Worm (Caenorhabditis elegans): Measurements from ENCODE around the gene lgc-17.

Gene lgc-17

ce11 chrX:12104630-12105029, 16.8 kb upstream of the lgc-17 start, which contains the start of gene col-181:
col-181 (plus strand) TSS chrX:12104930.
- TF ChIP-seq snpc-4 (tag; optimal IDR thresholded peaks at IDR 0.05) (no peak), ceh-43 (GFP tag; optimal IDR thresholded peaks at IDR 0.05) (no peak), lin-32 (GFP tag; optimal IDR thresholded peaks at IDR 0.05) (no peak), ceh-39 (tag; optimal IDR thresholded peaks at IDR 0.05) (no peak), hlh-1 (tag; optimal IDR thresholded peaks at IDR 0.05) (no peak), nhr-2 (tag; optimal IDR thresholded peaks at IDR 0.05) (no peak), cnd-1 (tag; optimal IDR thresholded peaks at IDR 0.05) (no peak), nhr-237 (tag; optimal IDR thresholded peaks at IDR 0.05) (no peak), unc-62 (GFP tag; optimal IDR thresholded peaks at IDR 0.05) (no peak), sem-2 (GFP tag; optimal IDR thresholded peaks at IDR 0.05) (no peak), unc-39 (tag; optimal IDR thresholded peaks at IDR 0.05) (no peak), drap-1 (GFP tag; optimal IDR thresholded peaks at IDR 0.05) (no peak), lsy-2 (tag; optimal IDR thresholded peaks at IDR 0.05) (no peak)

ce11 chrX:12105458-12105857, 15.9 kb upstream of the lgc-17 start:
- TF ChIP-seq ztf-11 (tag; optimal IDR thresholded peaks at IDR 0.05): no peak
- no peak for TF ChIP-seq nhr-237 (tag; optimal IDR thresholded peaks at IDR 0.05)
- no peak for TF ChIP-seq mab-5 (tag; optimal IDR thresholded peaks at IDR 0.05)
- TF ChIP-seq mls-2 (tag; optimal IDR thresholded peaks at IDR 0.05): no peak
- TF ChIP-seq tbx-8 (GFP tag; optimal IDR thresholded peaks at IDR 0.05): no peak
- TF ChIP-seq ham-2 (GFP tag; optimal IDR thresholded peaks at IDR 0.05): no peak
- TF ChIP-seq unc-62 (GFP tag; optimal IDR thresholded peaks at IDR 0.05): no peak
- TF ChIP-seq sptf-1 (tag; optimal IDR thresholded peaks at IDR 0.05): no peak
- TF ChIP-seq drap-1 (GFP tag; optimal IDR thresholded peaks at IDR 0.05): no peak
- TF ChIP-seq blmp-1 (tag; optimal IDR thresholded peaks at IDR 0.05): no peak
- TF ChIP-seq ces-1 (GFP tag; optimal IDR thresholded peaks at IDR 0.05): no peak
- TF ChIP-seq bed-3 (GFP tag; optimal IDR thresholded peaks at IDR 0.05): no peak
- no peak for TF ChIP-seq nhr-28 (tag; optimal IDR thresholded peaks at IDR 0.05)
- no peak for TF ChIP-seq zip-8 (tag; optimal IDR thresholded peaks at IDR 0.05)
- TF ChIP-seq unc-120 (tag; optimal IDR thresholded peaks at IDR 0.05; ENCODE audit: poor library complexity, severe bottlenecking): no peak
- TF ChIP-seq lin-13 (tag; optimal IDR thresholded peaks at IDR 0.05): no peak
- no peak for TF ChIP-seq mep-1 (tag; optimal IDR thresholded peaks at IDR 0.05)
- TF ChIP-seq pha-4 (tag; optimal IDR thresholded peaks at IDR 0.05): no peak
- TF ChIP-seq elt-3 (tag; optimal IDR thresholded peaks at IDR 0.05): no peak
- no peak for TF ChIP-seq nhr-12 (tag; optimal IDR thresholded peaks at IDR 0.05)

ce11 chrX:12106004-12106403, 15.4 kb upstream of the lgc-17 start:
- TF ChIP-seq ceh-39 (tag; optimal IDR thresholded peaks at IDR 0.05): no peak
- peak; percentile 96 for TF ChIP-seq M03D4.4 (tag; optimal IDR thresholded peaks at IDR 0.05)
- peak; percentile 98 for TF ChIP-seq ceh-83 (GFP tag; optimal IDR thresholded peaks at IDR 0.05)
- TF ChIP-seq nhr-2 (tag; optimal IDR thresholded peaks at IDR 0.05): no peak
- peak; percentile 98 for TF ChIP-seq cnd-1 (tag; optimal IDR thresholded peaks at IDR 0.05)
- TF ChIP-seq unc-120 (tag; optimal IDR thresholded peaks at IDR 0.05; ENCODE audit: poor library complexity, severe bottlenecking): peak; percentile 98
- peak; percentile 97 for TF ChIP-seq ham-2 (GFP tag; optimal IDR thresholded peaks at IDR 0.05)
- TF ChIP-seq elt-3 (tag; optimal IDR thresholded peaks at IDR 0.05): peak; percentile 3
- peak; percentile 94 for TF ChIP-seq ceh-43 (GFP tag; optimal IDR thresholded peaks at IDR 0.05)
- no peak for TF ChIP-seq zip-8 (tag; optimal IDR thresholded peaks at IDR 0.05)
- no peak for TF ChIP-seq blmp-1 (tag; optimal IDR thresholded peaks at IDR 0.05)
- peak; percentile 31 for TF ChIP-seq lsy-2 (tag; optimal IDR thresholded peaks at IDR 0.05)
- TF ChIP-seq unc-62 (GFP tag; optimal IDR thresholded peaks at IDR 0.05): peak; percentile 71
- no peak for TF ChIP-seq elt-1 (tag; optimal IDR thresholded peaks at IDR 0.05; ENCODE audit: borderline replicate concordance, insufficient read depth)
- peak; percentile 46 for TF ChIP-seq unc-39 (tag; optimal IDR thresholded peaks at IDR 0.05)
- TF ChIP-seq flh-1 (GFP tag; optimal IDR thresholded peaks at IDR 0.05): peak; percentile 91
- no peak for TF ChIP-seq mab-5 (tag; optimal IDR thresholded peaks at IDR 0.05)
- TF ChIP-seq lin-13 (tag; optimal IDR thresholded peaks at IDR 0.05): peak; percentile 42
- peak; percentile 60 for TF ChIP-seq nhr-237 (tag; optimal IDR thresholded peaks at IDR 0.05)
- peak; percentile 96 for TF ChIP-seq lin-32 (GFP tag; optimal IDR thresholded peaks at IDR 0.05)
- TF ChIP-seq drap-1 (GFP tag; optimal IDR thresholded peaks at IDR 0.05): peak; percentile 98
- TF ChIP-seq nhr-28 (tag; optimal IDR thresholded peaks at IDR 0.05): peak; percentile 75
- TF ChIP-seq snpc-4 (tag; optimal IDR thresholded peaks at IDR 0.05): no peak
- peak; percentile 79 for TF ChIP-seq pha-4 (tag; optimal IDR thresholded peaks at IDR 0.05)
- TF ChIP-seq mep-1 (tag; optimal IDR thresholded peaks at IDR 0.05): peak; percentile 81
- peak; percentile 62 for TF ChIP-seq hlh-1 (tag; optimal IDR thresholded peaks at IDR 0.05)
- TF ChIP-seq mls-2 (tag; optimal IDR thresholded peaks at IDR 0.05): no peak
- peak; percentile 77 for TF ChIP-seq nhr-76 (tag; optimal IDR thresholded peaks at IDR 0.05)
- peak; percentile 83 for TF ChIP-seq ztf-11 (tag; optimal IDR thresholded peaks at IDR 0.05)
- TF ChIP-seq tbx-8 (GFP tag; optimal IDR thresholded peaks at IDR 0.05): peak; percentile 93
- TF ChIP-seq bed-3 (GFP tag; optimal IDR thresholded peaks at IDR 0.05): peak; percentile 92
- TF ChIP-seq sem-2 (GFP tag; optimal IDR thresholded peaks at IDR 0.05): peak; percentile 95
- TF ChIP-seq sptf-1 (tag; optimal IDR thresholded peaks at IDR 0.05): peak; percentile 98
- TF ChIP-seq ces-1 (GFP tag; optimal IDR thresholded peaks at IDR 0.05): peak; percentile 94
- peak; percentile 70 for TF ChIP-seq nhr-12 (tag; optimal IDR thresholded peaks at IDR 0.05)

All from whole organism, mixed stage, embryonic.